Worm (Caenorhabditis elegans): ENCODE data around the gene mrpl-4.

- no peak for TF ChIP-seq lsy-12 (tag; optimal IDR thresholded peaks at IDR 0.05)
- TF ChIP-seq nhr-76 (tag; optimal IDR thresholded peaks at IDR 0.05), result no peak
- no peak for TF ChIP-seq ama-1 (optimal IDR thresholded peaks at IDR 0.05)
- TF ChIP-seq pha-4 (tag; optimal IDR thresholded peaks at IDR 0.05), result no peak
- TF ChIP-seq elt-3 (tag; optimal IDR thresholded peaks at IDR 0.05), result no peak
- TF ChIP-seq jun-1 (tag; optimal IDR thresholded peaks at IDR 0.05), result no peak
- no peak for TF ChIP-seq ztf-11 (tag; optimal IDR thresholded peaks at IDR 0.05)
- no peak for TF ChIP-seq aly-2 (tag; optimal IDR thresholded peaks at IDR 0.05)
- TF ChIP-seq elt-1 (tag; optimal IDR thresholded peaks at IDR 0.05), result no peak
- no peak for TF ChIP-seq nhr-11 (tag; optimal IDR thresholded peaks at IDR 0.05)
These were observed 22.7 kb upstream of the mrpl-4 start, which contains the start of gene lmd-3 for ce11 chrV:8444357-8444856.
